Fruit fly (Drosophila melanogaster) whole organism, embryonic: ENCODE measurements around the gene CG12012.

Experiments used
- ATbp ChIP-seq: fragments of 200-800 bp; sonication (Bioruptor generic); optimal IDR thresholded peaks from 2 replicates; lab custom pipeline; 2017; ENCODE audit warnings: missing biosample characterization, mild to moderate bottlenecking, missing genetic modification characterization, missing genetic modification reagents
- B-H2 ChIP-seq: fragments of 200-800 bp; sonication (Bioruptor generic); optimal IDR thresholded peaks from 2 replicates; lab custom pipeline; 2018; ENCODE audit warnings: missing biosample characterization, mild to moderate bottlenecking, missing genetic modification characterization
- CG10431 ChIP-seq: fragments of 200-800 bp; sonication (Bioruptor generic); optimal IDR thresholded peaks from 3 replicates; lab custom pipeline; 2018; ENCODE audit warnings: missing biosample characterization, mild to moderate bottlenecking, missing genetic modification characterization
- CG11696 ChIP-seq: fragments of 200-800 bp; sonication (Bioruptor generic); IDR thresholded peaks from 2 replicates; pipeline ENCODE4 v1.3.6; 2022; ENCODE audit warnings: missing biosample characterization, missing genetic modification characterization
- CG12391 ChIP-seq: fragments of 200-800 bp; sonication (Bioruptor generic); optimal IDR thresholded peaks from 3 replicates; lab custom pipeline; 2018; ENCODE audit warnings: missing biosample characterization, mild to moderate bottlenecking, missing genetic modification characterization, moderate library complexity
- CG15601 ChIP-seq: fragments of 200-800 bp; sonication (Bioruptor generic); optimal IDR thresholded peaks from 3 replicates; lab custom pipeline; 2019; ENCODE audit warnings: missing biosample characterization, mild to moderate bottlenecking, missing genetic modification characterization, moderate library complexity
- CG1792 ChIP-seq: fragments of 200-800 bp; sonication (Bioruptor generic); optimal IDR thresholded peaks from 2 replicates; lab custom pipeline; 2016; ENCODE audit warnings: missing biosample characterization, missing genetic modification characterization
- CG2712 ChIP-seq: fragments of 200-800 bp; optimal IDR thresholded peaks from 3 replicates; lab custom pipeline; 2019; ENCODE audit warnings: missing biosample characterization, mild to moderate bottlenecking, missing genetic modification characterization, moderate library complexity
- CG30020 ChIP-seq: fragments of 200-800 bp; optimal IDR thresholded peaks from 2 replicates; lab custom pipeline; 2019; ENCODE audit warnings: missing biosample characterization, mild to moderate bottlenecking, missing genetic modification characterization, moderate library complexity
- CG31388 ChIP-seq: fragments of 200-800 bp; sonication (Bioruptor generic); optimal IDR thresholded peaks from 2 replicates; lab custom pipeline; 2016; ENCODE audit warnings: missing biosample characterization, missing genetic modification characterization
- CG3163 ChIP-seq: fragments of 200-800 bp; sonication (Bioruptor generic); optimal IDR thresholded peaks from 3 replicates; lab custom pipeline; 2016; ENCODE audit warnings: missing biosample characterization, missing genetic modification characterization
- CG3281 ChIP-seq: fragments of 200-800 bp; sonication (Bioruptor generic); optimal IDR thresholded peaks from 3 replicates; lab custom pipeline; 2017; ENCODE audit warnings: missing biosample characterization, mild to moderate bottlenecking, missing genetic modification characterization
- CG42726 ChIP-seq: fragments of 200-800 bp; sonication (Bioruptor generic); IDR thresholded peaks from 2 replicates; pipeline ENCODE4 v1.3.6; 2022; ENCODE audit warnings: missing biosample characterization, missing genetic modification characterization; ENCODE audit not compliant: partially characterized antibody
- CG4730 ChIP-seq: fragments of 200-800 bp; sonication (Bioruptor generic); IDR thresholded peaks from 2 replicates; pipeline ENCODE4 v1.3.6; 2022; ENCODE audit warnings: missing biosample characterization, missing genetic modification characterization
- CG5180 ChIP-seq: fragments of 200-800 bp; sonication (Bioruptor generic); optimal IDR thresholded peaks from 3 replicates; lab custom pipeline; 2017; ENCODE audit warnings: missing biosample characterization, missing genetic modification characterization, mild to moderate bottlenecking, moderate library complexity, missing genetic modification reagents
- CG6813 ChIP-seq: fragments of 200-800 bp; sonication (Bioruptor generic); optimal IDR thresholded peaks from 2 replicates; lab custom pipeline; 2017; ENCODE audit warnings: missing biosample characterization, missing genetic modification characterization, mild to moderate bottlenecking, moderate library complexity, missing genetic modification reagents
- CG7556 ChIP-seq: fragments of 200-800 bp; sonication (Bioruptor generic); optimal IDR thresholded peaks from 2 replicates; lab custom pipeline; 2017; ENCODE audit warnings: missing biosample characterization, mild to moderate bottlenecking, missing genetic modification characterization
- CG8089 ChIP-seq: fragments of 200-800 bp; sonication (Bioruptor generic); optimal IDR thresholded peaks from 3 replicates; lab custom pipeline; 2016; ENCODE audit warnings: missing biosample characterization, missing genetic modification characterization
- CG9215 ChIP-seq: fragments of 200-800 bp; sonication (Bioruptor generic); IDR thresholded peaks from 2 replicates; pipeline ENCODE4 v1.3.6; 2022; ENCODE audit warnings: missing biosample characterization, missing genetic modification characterization
- CG9437 ChIP-seq: fragments of 200-800 bp; sonication (Bioruptor generic); optimal IDR thresholded peaks from 2 replicates; lab custom pipeline; 2018; ENCODE audit warnings: missing biosample characterization, mild to moderate bottlenecking, missing genetic modification characterization
- CG9609 ChIP-seq: fragments of 200-800 bp; sonication (Bioruptor generic); optimal IDR thresholded peaks from 3 replicates; lab custom pipeline; 2016; ENCODE audit warnings: missing biosample characterization, missing genetic modification characterization
- CG9817 ChIP-seq: fragments of 200-800 bp; sonication (Bioruptor generic); optimal IDR thresholded peaks from 2 replicates; lab custom pipeline; 2018; ENCODE audit warnings: missing biosample characterization, mild to moderate bottlenecking, missing genetic modification characterization, moderate library complexity
- CrebB ChIP-seq: fragments of 200-800 bp; sonication (Bioruptor generic); optimal IDR thresholded peaks from 3 replicates; lab custom pipeline; 2018; ENCODE audit warnings: missing biosample characterization, mild to moderate bottlenecking, missing genetic modification characterization
- Dp ChIP-seq: fragments of 200-800 bp; sonication (Bioruptor generic); optimal IDR thresholded peaks from 2 replicates; lab custom pipeline; 2018; ENCODE audit warnings: missing biosample characterization, mild to moderate bottlenecking, missing genetic modification characterization, moderate library complexity
- Elba2 ChIP-seq: fragments of 200-800 bp; sonication (Bioruptor generic); optimal IDR thresholded peaks from 3 replicates; lab custom pipeline; 2016; ENCODE audit warnings: missing biosample characterization, missing genetic modification characterization
- H2.0 ChIP-seq: fragments of 200-800 bp; sonication (Bioruptor generic); IDR thresholded peaks from 2 replicates; pipeline ENCODE4 v1.3.6; 2022; ENCODE audit warnings: missing biosample characterization, missing genetic modification characterization
- Hr78 ChIP-seq, 2 experiments: fragments of 200-800 bp in 1 of 2; fragments of >200 bp in 1 of 2; sonication (Bioruptor generic) in 1 of 2; optimal IDR thresholded peaks; 2 replicates each; lab custom pipeline; 2017 to 2019; ENCODE audit warnings: missing biosample characterization in 2 of 2, missing genetic modification characterization in 2 of 2, mild to moderate bottlenecking in 1 of 2, moderate library complexity in 1 of 2
- Six4 ChIP-seq: fragments of 200-800 bp; sonication (Bioruptor generic); optimal IDR thresholded peaks from 2 replicates; lab custom pipeline; 2016; ENCODE audit warnings: missing biosample characterization, missing genetic modification characterization
- Stat92E ChIP-seq, 3 experiments: fragments of >200 bp in 2 of 3; fragments of 200-800 bp in 1 of 3; sonication (Bioruptor generic) in 1 of 3; optimal IDR thresholded peaks; 2 replicates each; lab custom pipeline; 2017 to 2019; ENCODE audit warnings: missing biosample characterization in 3 of 3, missing genetic modification characterization in 3 of 3, mild to moderate bottlenecking in 1 of 3, moderate library complexity in 1 of 3
- ase ChIP-seq: fragments of 200-800 bp; sonication (Bioruptor generic); IDR thresholded peaks from 3 replicates; pipeline ENCODE4 v1.3.6; 2022; ENCODE audit warnings: missing biosample characterization, missing genetic modification characterization
- az2 ChIP-seq: fragments of 200-800 bp; sonication (Bioruptor generic); optimal IDR thresholded peaks from 3 replicates; lab custom pipeline; 2016; ENCODE audit warnings: missing biosample characterization, missing genetic modification characterization
- bigmax ChIP-seq: fragments of 200-800 bp; sonication (Bioruptor generic); optimal IDR thresholded peaks from 2 replicates; lab custom pipeline; 2018; ENCODE audit warnings: missing biosample characterization, mild to moderate bottlenecking, missing genetic modification characterization
- btn ChIP-seq: fragments of 200-800 bp; sonication (Bioruptor generic); optimal IDR thresholded peaks from 2 replicates; lab custom pipeline; 2016; ENCODE audit warnings: missing biosample characterization, missing genetic modification characterization
- cad ChIP-seq: fragments of >200 bp; optimal IDR thresholded peaks from 2 replicates; lab custom pipeline; 2017; ENCODE audit warnings: missing biosample characterization, missing genetic modification characterization
- cato ChIP-seq: fragments of 200-800 bp; sonication (Bioruptor generic); optimal IDR thresholded peaks from 2 replicates; lab custom pipeline; 2016; ENCODE audit warnings: missing biosample characterization, missing genetic modification characterization, borderline replicate concordance
- chn ChIP-seq: fragments of 200-800 bp; sonication (Bioruptor generic); optimal IDR thresholded peaks from 2 replicates; lab custom pipeline; 2016; ENCODE audit warnings: missing biosample characterization, missing genetic modification characterization
- ems ChIP-seq: fragments of 200-800 bp; sonication (Bioruptor generic); optimal IDR thresholded peaks from 3 replicates; lab custom pipeline; 2016; ENCODE audit warnings: missing biosample characterization, missing genetic modification characterization
- gfzf ChIP-seq: fragments of 200-800 bp; sonication (Bioruptor generic); optimal IDR thresholded peaks from 2 replicates; lab custom pipeline; 2016; ENCODE audit warnings: missing biosample characterization, mild to moderate bottlenecking, missing genetic modification characterization, moderate library complexity
- h ChIP-seq: fragments of >200 bp; optimal IDR thresholded peaks from 2 replicates; lab custom pipeline; 2017
- lola ChIP-seq, 3 experiments: fragments of >200 bp in 2 of 3; fragments of 200-800 bp in 1 of 3; sonication (Bioruptor generic) in 1 of 3; optimal IDR thresholded peaks; 2 replicates each; lab custom pipeline; 2017 to 2019; ENCODE audit warnings: missing biosample characterization in 3 of 3, missing genetic modification characterization in 3 of 3, mild to moderate bottlenecking in 1 of 3, moderate library complexity in 1 of 3
- pum ChIP-seq: fragments of 200-800 bp; sonication (Bioruptor generic); optimal IDR thresholded peaks from 2 replicates; lab custom pipeline; 2016; ENCODE audit warnings: missing biosample characterization, missing genetic modification characterization
- seq ChIP-seq: fragments of 200-800 bp; sonication (Bioruptor generic); IDR thresholded peaks from 2 replicates; pipeline ENCODE4 v1.3.6; 2022; ENCODE audit warnings: missing biosample characterization, missing genetic modification characterization
- shn ChIP-seq: fragments of 200-800 bp; sonication (Bioruptor generic); optimal IDR thresholded peaks from 3 replicates; lab custom pipeline; 2016; ENCODE audit warnings: missing biosample characterization, missing genetic modification characterization
- sima ChIP-seq: fragments of 200-800 bp; sonication (Bioruptor generic); optimal IDR thresholded peaks from 2 replicates; lab custom pipeline; 2016; ENCODE audit warnings: missing biosample characterization, missing genetic modification characterization
- slbo ChIP-seq: fragments of 200-800 bp; sonication (Bioruptor generic); IDR thresholded peaks from 2 replicates; pipeline ENCODE4 v1.3.6; 2022; ENCODE audit warnings: missing biosample characterization, missing genetic modification characterization
- so ChIP-seq: fragments of 200-800 bp; sonication (Bioruptor generic); IDR thresholded peaks from 3 replicates; pipeline ENCODE4 v1.3.6; 2022; ENCODE audit warnings: missing biosample characterization, missing genetic modification characterization
- tgo ChIP-seq: fragments of 200-800 bp; sonication (Bioruptor generic); IDR thresholded peaks from 3 replicates; pipeline ENCODE4 v1.3.6; 2022; ENCODE audit warnings: missing biosample characterization, missing genetic modification characterization
- z ChIP-seq: fragments of 200-800 bp; sonication (Bioruptor generic); IDR thresholded peaks from 3 replicates; pipeline ENCODE4 v1.3.6; 2022; ENCODE audit warnings: missing biosample characterization, missing genetic modification characterization
- zf30C ChIP-seq: fragments of 200-800 bp; sonication (Bioruptor generic); optimal IDR thresholded peaks from 3 replicates; lab custom pipeline; 2018; ENCODE audit warnings: missing biosample characterization, mild to moderate bottlenecking, missing genetic modification characterization

Gene CG12012

dm6 chr3L:3384596-3385436, 8.3 kb downstream of the CG12012 start (continued):
- TF ChIP-seq Six4 (GFP tag; lab: Kevin White, UChicago) = peak; percentile 49
- no peak for TF ChIP-seq ATbp
- no peak for TF ChIP-seq bigmax (GFP tag; lab: Kevin White, UChicago)
- no peak for TF ChIP-seq shn (GFP tag; lab: Kevin White, UChicago)
- no peak for TF ChIP-seq CG1792
- TF ChIP-seq slbo (GFP tag; lab: Robert Waterston, UW) = peak; percentile 51
- TF ChIP-seq chn (GFP tag; lab: Kevin White, UChicago) = no peak
- no peak for TF ChIP-seq CG42726 (GFP tag; lab: Robert Waterston, UW)
- TF ChIP-seq B-H2 (GFP tag; lab: Kevin White, UChicago) = no peak
- TF ChIP-seq so (GFP tag; lab: Robert Waterston, UW) = no peak
- no peak for TF ChIP-seq CrebB (tag; lab: Kevin White, UChicago)
- no peak for TF ChIP-seq cato (GFP tag; lab: Kevin White, UChicago)
- no peak for TF ChIP-seq ase (GFP tag; lab: Robert Waterston, UW)
- peak; percentile 38 for TF ChIP-seq CG15601 (tag; lab: Kevin White, UChicago)
- no peak for TF ChIP-seq CG3281
- no peak for TF ChIP-seq CG9817 (tag; lab: Kevin White, UChicago)
- no peak for TF ChIP-seq CG5180 (GFP tag; lab: Kevin White, UChicago)
- no peak for TF ChIP-seq h
- TF ChIP-seq ems (GFP tag; lab: Kevin White, UChicago) = no peak
- no peak for TF ChIP-seq CG11696 (GFP tag; lab: Robert Waterston, UW)
- TF ChIP-seq gfzf (GFP tag; lab: Kevin White, UChicago) = no peak
- TF ChIP-seq CG30020 (tag; lab: Kevin White, UChicago) = no peak
- no peak for TF ChIP-seq CG4730 (GFP tag; lab: Robert Waterston, UW)
- 0 out of 2 replicates have a peak, but pooled peaks have one; percentile 12 for TF ChIP-seq H2.0 (GFP tag; lab: Robert Waterston, UW)
- TF ChIP-seq tgo (GFP tag; lab: Robert Waterston, UW) = peak; percentile 44; the same call in 1 of the 3 replicates
- TF ChIP-seq CG3163 (GFP tag; lab: Kevin White, UChicago) = no peak
- TF ChIP-seq lola (GFP tag; optimal IDR thresholded peaks at IDR 0.05; lab: Kevin White, UChicago) = peak in 1 of 3 experiments; percentile 81
- TF ChIP-seq CG2712 (tag; lab: Kevin White, UChicago) = peak; percentile 69
- TF ChIP-seq CG9437 (GFP tag; lab: Kevin White, UChicago) = peak; percentile 64
- TF ChIP-seq sima (GFP tag; lab: Kevin White, UChicago) = no peak
- no peak for TF ChIP-seq CG8089 (GFP tag; lab: Kevin White, UChicago)
- no peak for TF ChIP-seq pum (GFP tag; lab: Kevin White, UChicago)
- no peak for TF ChIP-seq CG9609 (GFP tag; lab: Kevin White, UChicago)
- peak; percentile 62 for TF ChIP-seq CG7556 (GFP tag; lab: Kevin White, UChicago)
- TF ChIP-seq Dp = no peak
- TF ChIP-seq Elba2 = no peak
- no peak for TF ChIP-seq CG10431 (GFP tag; lab: Kevin White, UChicago)
- no peak for TF ChIP-seq z
- peak; percentile 55 for TF ChIP-seq CG12391
- TF ChIP-seq Stat92E (GFP tag; optimal IDR thresholded peaks at IDR 0.05; lab: Kevin White, UChicago) = no peak
- TF ChIP-seq btn (GFP tag; lab: Kevin White, UChicago) = no peak
- TF ChIP-seq Hr78 (GFP tag; optimal IDR thresholded peaks at IDR 0.05; lab: Kevin White, UChicago) = no peak
- TF ChIP-seq zf30C (GFP tag; lab: Kevin White, UChicago) = no peak
- TF ChIP-seq cad = no peak
- TF ChIP-seq CG31388 (GFP tag; lab: Kevin White, UChicago) = no peak
- no peak for TF ChIP-seq CG6813 (GFP tag; lab: Kevin White, UChicago)
- TF ChIP-seq az2 (GFP tag; lab: Kevin White, UChicago) = peak; percentile 48
- no peak for TF ChIP-seq CG9215
- no peak for TF ChIP-seq seq (GFP tag; lab: Robert Waterston, UW)
